Worm (Caenorhabditis elegans): ENCODE measurements around the gene srx-39.

DNA sequence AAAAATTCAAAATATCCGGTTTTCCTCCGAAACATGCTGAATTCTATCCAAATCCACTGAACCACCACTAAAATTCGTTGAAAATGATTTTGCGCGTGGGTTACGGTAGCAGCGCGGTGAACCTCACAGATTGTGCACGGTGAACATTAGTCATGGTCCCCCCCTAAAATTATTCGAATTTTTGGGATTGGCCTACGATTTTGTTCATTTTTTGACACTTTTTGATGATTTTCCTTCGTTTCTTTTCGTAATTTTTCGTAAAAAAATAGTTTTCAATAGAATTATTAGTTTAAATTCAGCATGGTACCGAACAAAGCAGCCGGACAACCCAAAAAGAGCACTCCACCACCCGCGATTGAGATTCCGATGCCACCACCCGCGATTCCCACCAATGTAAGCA, 24.1 kb upstream of the srx-39 start, which contains the start of gene C03A7.2:
- no peak for TF ChIP-seq him-1 (tag; optimal IDR thresholded peaks at IDR 0.05)
- no peak for TF ChIP-seq dao-5 (tag; optimal IDR thresholded peaks at IDR 0.05)
- no peak for TF ChIP-seq W03F9.2 (tag; optimal IDR thresholded peaks at IDR 0.05)
